Worm (Caenorhabditis elegans): ENCODE data around the gene hrg-6.

DNA sequence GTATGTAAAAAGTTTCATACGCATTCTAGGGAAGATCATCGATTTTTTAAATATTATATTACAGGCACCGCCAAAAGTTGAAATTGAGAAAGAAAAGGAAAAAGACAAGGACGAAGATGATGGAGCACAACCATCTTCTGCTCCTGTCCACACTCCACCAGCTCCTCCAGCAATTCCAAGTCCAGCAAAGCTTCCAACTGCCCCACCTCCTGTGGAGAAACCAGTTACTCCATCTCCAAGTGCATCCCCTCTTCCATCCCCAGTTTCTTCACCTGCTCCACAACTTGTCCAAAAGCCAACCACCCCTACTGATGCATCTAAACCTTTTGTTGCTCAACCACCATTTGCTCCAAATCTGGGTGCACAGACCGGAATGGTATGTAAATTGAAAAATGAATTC is 19.6 kb downstream of the hrg-6 start:
- TF ChIP-seq ceh-82 (tag; optimal IDR thresholded peaks at IDR 0.05) (no peak), zag-1 (tag; optimal IDR thresholded peaks at IDR 0.05) (no peak), lin-11 (tag; optimal IDR thresholded peaks at IDR 0.05) (no peak), mab-5 (tag; optimal IDR thresholded peaks at IDR 0.05) (no peak), ama-1 (optimal IDR thresholded peaks at IDR 0.05) (no peak), nhr-11 (tag; optimal IDR thresholded peaks at IDR 0.05) (no peak), alr-1 (tag; optimal IDR thresholded peaks at IDR 0.05) (no peak), ZK546.5 (tag; optimal IDR thresholded peaks at IDR 0.05) (no peak)

Data from whole organism, L2 larva.